Worm (Caenorhabditis elegans) whole organism, mixed stage, embryonic: ENCODE data around the gene saeg-1.

Source experiments
- mep-1 ChIP-seq: fragments of 150-350 bp; optimal IDR thresholded peaks from 2 replicates; lab custom pipeline; 2017; ENCODE audit warnings: missing biosample characterization, missing genetic modification reagents, missing genetic modification characterization, inconsistent platforms
- snpc-4 ChIP-seq: fragments of 150-350 bp; optimal IDR thresholded peaks from 2 replicates; lab custom pipeline; 2014; ENCODE audit warnings: missing biosample characterization, missing genetic modification characterization

ce11 chrV:10909959-10910358 lies 44.5 kb upstream of the saeg-1 start:
- TF ChIP-seq snpc-4 (no peak), mep-1 (tag; lab: Kevin White, UChicago) (no peak)
